Worm (Caenorhabditis elegans) whole organism, late embryonic: ENCODE measurements around the gene sto-3.

Experiments used
- ceh-34 ChIP-seq: sonication (generic microtip); optimal IDR thresholded peaks from 2 replicates; lab custom pipeline; 2016; ENCODE audit warnings: mild to moderate bottlenecking, missing genetic modification characterization, missing compliant biosample characterization
- ceh-9 ChIP-seq: sonication (generic microtip); optimal IDR thresholded peaks from 2 replicates; lab custom pipeline; 2016; ENCODE audit warnings: mild to moderate bottlenecking, missing genetic modification characterization, inconsistent platforms, missing compliant biosample characterization
- fkh-10 ChIP-seq: fragments of 150-350 bp; optimal IDR thresholded peaks from 2 replicates; lab custom pipeline; 2014; ENCODE audit warnings: missing biosample characterization, missing genetic modification reagents, missing genetic modification characterization
- hlh-15 ChIP-seq: sonication (generic microtip); optimal IDR thresholded peaks from 2 replicates; lab custom pipeline; 2016; ENCODE audit warnings: missing genetic modification characterization, missing compliant biosample characterization
- madf-2 ChIP-seq: sonication (generic microtip); optimal IDR thresholded peaks from 2 replicates; lab custom pipeline; 2017; ENCODE audit warnings: missing genetic modification characterization, missing compliant biosample characterization
- nfya-1 ChIP-seq: sonication (generic microtip); optimal IDR thresholded peaks from 2 replicates; lab custom pipeline; 2017; ENCODE audit warnings: missing genetic modification characterization, mild to moderate bottlenecking, missing compliant biosample characterization, antibody characterized with exemption, moderate library complexity
- nhr-11 ChIP-seq: fragments of 150-350 bp; optimal IDR thresholded peaks from 2 replicates; lab custom pipeline; 2014; ENCODE audit warnings: missing biosample characterization, missing genetic modification characterization
- pha-4 ChIP-seq: fragments of 150-350 bp; optimal IDR thresholded peaks from 2 replicates; lab custom pipeline; 2018; ENCODE audit warnings: missing biosample characterization, missing genetic modification reagents, missing genetic modification characterization
- sox-2 ChIP-seq: fragments of 200-800 bp; sonication (Bioruptor generic); IDR thresholded peaks from 2 replicates; pipeline ENCODE4 v1.3.6; 2022; ENCODE audit warnings: missing genetic modification reagents, missing genetic modification characterization, missing compliant biosample characterization

DNA sequence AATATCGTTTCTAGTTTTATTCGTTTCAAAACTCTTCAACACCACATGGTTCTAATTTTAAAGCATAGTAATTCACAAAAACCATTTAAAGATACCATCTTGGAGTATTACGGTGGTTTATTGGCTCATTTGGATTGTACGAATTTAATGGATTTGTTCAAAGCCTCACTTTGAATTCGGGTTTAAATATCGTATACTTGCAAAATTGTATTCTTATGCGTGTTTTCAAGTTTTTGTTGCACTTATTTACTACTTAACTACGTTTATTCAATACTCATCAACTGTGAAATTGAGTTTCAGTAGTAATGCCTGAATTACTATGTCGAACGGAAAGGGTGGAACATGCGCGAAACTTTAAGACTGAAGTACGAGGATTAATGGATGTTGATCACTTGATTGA is 36.5 kb downstream of the sto-3 start, which contains the start of gene abts-2:
- no peak for TF ChIP-seq fkh-10 (GFP tag; lab: Kevin White, UChicago)
- TF ChIP-seq pha-4 (tag; lab: Kevin White, UChicago) = no peak
- no peak for TF ChIP-seq nhr-11 (tag; lab: Kevin White, UChicago)
- TF ChIP-seq ceh-34 (tag; lab: Kevin White, UChicago) = no peak
- TF ChIP-seq madf-2 (tag; lab: Kevin White, UChicago) = no peak
- no peak for TF ChIP-seq nfya-1 (tag; lab: Kevin White, UChicago)
- TF ChIP-seq ceh-9 (tag; lab: Kevin White, UChicago) = no peak
- no peak for TF ChIP-seq sox-2 (GFP tag; lab: Robert Waterston, UW)
- TF ChIP-seq hlh-15 (tag; lab: Kevin White, UChicago) = no peak
